Fruit fly (Drosophila melanogaster): ENCODE results near the gene CG12118.

CG12118 gene

DNA sequence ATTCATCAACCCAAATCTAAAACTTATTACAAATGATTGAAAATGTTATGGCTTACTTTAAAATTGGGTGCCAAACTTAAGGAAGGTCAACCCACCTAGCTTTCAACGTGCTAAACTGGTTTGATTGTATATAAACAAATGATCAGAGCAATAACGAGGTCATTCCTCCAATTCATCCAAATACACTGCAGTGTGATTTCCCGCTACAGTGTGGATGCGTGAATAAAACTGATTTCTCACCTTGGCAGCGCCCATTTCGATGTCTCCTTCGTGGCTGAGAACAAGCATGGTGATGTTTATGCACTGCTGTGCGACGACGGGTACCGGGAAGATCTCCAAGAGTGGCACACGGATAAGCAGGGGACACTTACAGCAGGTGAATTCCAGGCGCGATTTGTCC, 903 bp downstream of the CG12118 start:
- no peak for TF ChIP-seq CTCF (optimal IDR thresholded peaks at IDR 0.05)
- no peak for TF ChIP-seq CG8478 (optimal IDR thresholded peaks at IDR 0.05)

DNA sequence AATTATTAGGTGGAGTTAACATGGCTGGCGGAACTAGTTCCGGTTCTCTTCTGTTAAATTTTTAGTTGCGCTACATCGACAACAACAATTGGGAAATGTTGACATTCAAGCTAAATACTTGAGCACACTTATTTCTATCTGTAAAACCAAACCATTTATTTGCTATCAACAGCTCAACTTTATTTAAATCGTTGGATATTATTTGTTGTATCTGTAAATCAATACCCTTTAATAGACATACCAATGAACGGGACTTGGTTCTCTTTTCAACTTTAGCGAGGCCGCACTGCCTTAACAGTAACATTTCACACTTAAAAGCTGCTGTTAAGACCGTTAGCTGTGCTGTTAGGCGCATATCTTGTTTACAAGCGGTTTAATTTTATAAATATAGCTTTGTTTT, 2.6 kb downstream of the CG12118 start, which contains the start of gene CG12106:
Gene CG12106 (plus strand): TSS at position 295 of the 400 bp plus-strand sequence.
- no peak for TF ChIP-seq CG8478 (optimal IDR thresholded peaks at IDR 0.05)

DNA sequence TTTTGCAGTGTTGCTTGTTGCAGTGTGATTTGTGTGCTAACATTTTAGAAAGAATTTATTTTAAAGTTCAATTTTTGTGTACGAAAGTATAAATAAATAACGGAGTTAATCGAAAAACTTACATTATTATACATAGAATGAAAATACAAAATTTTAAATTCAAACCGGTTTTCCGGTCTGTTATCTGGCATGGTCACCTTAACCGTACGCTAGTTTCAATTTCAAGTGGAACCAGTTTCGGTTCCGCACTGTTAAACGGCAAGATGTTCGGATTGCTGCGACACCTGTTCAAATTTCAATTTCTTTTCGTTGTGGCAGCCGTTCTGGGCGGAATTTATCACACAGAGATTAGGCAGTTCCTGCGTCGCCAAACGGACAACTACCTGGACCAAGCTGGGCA, 3.8 kb downstream of the CG12118 start, which contains the start of gene CG12056:
Gene CG12056 (plus strand): TSS at position 241 of the 400 bp plus-strand sequence.
- TF ChIP-seq CTCF (optimal IDR thresholded peaks at IDR 0.05) (no peak), CG8478 (optimal IDR thresholded peaks at IDR 0.05) (no peak)

DNA sequence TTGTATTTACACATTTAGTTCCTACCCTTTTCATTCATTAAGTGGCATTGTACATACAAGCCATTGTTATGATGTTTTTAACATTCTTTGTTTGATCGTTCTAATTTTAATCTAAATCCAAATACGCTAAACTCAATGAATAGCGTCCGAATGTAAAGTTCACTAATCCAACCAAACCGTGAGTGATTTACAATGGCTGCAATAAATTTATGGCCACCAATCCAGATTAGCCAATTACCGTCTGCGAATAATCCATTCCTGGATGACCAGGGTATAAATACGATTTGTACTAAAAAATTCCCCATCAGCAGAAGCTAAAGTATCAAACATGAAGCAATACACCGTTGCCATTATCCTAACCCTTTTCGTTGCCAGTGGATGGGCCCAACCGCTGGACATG, 4.9 kb downstream of the CG12118 start, which contains the start of gene CG12057:
Gene CG12057 (plus strand): TSS at position 301 of the 400 bp plus-strand sequence.
- no peak for TF ChIP-seq CG8478 (optimal IDR thresholded peaks at IDR 0.05)
- no peak for TF ChIP-seq CTCF (optimal IDR thresholded peaks at IDR 0.05)

DNA sequence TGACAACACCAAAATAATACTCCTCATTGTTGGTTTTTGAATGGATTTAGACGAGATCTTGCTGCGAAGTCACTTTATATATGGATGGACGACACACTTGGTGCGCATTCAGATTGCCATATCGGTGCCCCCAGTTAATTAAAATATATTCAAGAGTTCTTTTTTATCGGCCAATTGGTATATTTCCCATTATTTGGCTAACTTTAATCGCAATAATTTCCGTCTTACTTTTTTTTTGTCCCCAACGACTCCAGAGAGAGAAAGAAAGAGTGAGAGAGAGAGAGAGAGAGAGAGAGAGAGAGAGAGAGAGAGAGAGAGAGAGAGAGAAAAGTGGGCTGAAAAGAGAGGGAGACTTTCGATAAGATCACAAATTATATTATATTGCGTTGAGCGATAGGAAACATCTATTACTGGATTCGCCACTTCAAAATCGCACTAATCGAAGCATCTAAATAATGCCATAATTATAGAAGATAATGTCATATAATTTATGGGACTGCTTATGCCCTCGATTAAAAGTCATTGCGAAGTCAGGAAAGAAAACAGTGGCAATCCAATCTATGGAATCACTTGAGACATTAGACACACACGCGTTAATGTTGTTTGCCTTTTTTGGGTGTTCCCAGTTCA, 5.5 kb downstream of the CG12118 start, which contains the start of gene CG12115:
Gene CG12115 (minus strand): TSS at position 51 of the 630 bp plus-strand sequence.
- TF ChIP-seq CTCF (optimal IDR thresholded peaks at IDR 0.05) (no peak), CG8478 (optimal IDR thresholded peaks at IDR 0.05) (no peak)

DNA sequence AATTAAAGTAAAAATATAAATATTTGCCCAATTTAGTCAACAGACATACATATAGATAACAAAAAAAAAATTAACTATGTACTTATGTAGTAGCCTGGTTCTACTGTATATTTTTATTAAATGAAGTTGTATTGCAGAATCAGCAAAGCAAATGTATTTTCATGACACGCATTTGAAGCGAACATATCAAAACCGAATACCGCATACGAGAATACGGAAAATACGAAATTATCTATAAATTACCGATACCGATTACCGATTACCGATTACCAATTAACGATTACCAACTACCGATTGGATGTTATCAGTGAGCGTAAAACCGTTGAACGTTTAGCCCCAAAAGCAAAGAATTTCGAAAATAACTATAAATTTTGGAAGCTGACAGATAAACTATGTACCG, 8.8 kb downstream of the CG12118 start:
- no peak for TF ChIP-seq CG8478 (optimal IDR thresholded peaks at IDR 0.05)
- no peak for TF ChIP-seq CTCF (optimal IDR thresholded peaks at IDR 0.05)

DNA sequence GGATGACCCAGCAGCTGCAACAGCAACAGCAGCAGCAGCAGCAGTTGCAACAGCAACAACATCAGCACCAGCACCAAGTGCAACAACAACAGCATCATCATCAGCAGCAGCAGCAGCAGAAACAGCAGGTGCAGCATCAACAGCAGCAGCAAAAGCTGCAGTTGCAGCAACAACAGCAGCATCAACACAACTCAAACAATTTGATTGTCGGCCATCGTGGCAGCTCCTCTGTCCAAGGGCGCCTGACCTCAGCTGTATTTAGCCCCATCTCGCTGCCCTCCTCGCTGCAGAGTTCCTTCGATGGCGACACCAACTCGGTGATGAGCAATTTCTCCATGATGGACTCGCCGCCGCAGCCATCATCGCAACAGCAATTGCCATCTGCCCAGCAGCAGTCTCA, 27.9 kb downstream of the CG12118 start:
- TF ChIP-seq CTCF (optimal IDR thresholded peaks at IDR 0.05) (no peak), CG8478 (optimal IDR thresholded peaks at IDR 0.05) (no peak)

DNA sequence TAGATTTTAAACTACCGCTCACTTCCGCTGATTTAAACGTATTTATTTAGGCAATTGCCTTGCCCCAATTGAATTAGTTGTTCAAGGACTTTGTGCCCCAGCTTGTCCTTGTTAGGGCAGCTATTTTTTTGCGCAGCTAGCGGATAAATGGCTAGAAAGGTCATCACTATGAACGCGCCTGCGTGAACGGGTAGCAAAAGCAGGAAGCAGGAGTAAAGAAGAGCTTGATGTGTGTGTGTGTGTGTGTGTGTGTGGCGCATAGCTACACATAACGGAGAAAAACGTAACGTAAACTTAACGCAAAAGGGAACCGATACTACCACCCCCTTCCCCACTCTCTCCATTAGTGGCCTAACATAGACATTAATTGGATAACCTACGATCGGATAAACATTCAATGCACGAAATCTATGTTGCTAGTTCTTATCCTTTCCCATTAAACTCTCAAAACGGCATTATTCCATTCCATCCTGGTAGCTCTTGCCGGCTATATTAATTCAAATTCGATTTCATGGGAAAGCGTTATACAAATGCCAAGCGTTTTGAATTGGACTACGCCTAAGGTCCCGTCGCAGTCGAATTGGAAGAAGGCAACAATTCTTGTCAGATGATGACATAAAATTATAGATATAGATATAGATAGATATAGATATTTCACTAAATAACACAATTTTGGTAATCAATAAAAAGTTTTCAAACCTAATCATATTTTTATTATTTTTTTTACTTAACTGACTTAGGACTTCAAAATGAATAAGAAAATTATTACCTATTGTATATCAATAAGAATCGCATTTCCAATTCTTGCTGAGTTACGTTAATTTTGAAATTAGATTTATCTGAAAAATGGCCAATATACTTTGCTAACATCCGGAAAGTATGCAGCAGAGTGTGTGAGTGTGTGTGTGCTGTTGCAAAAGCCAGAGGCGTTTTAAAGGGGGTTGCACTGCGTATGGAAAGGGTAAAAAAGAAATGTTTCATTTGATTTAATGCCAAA, 31.4 kb downstream of the CG12118 start:
- TF ChIP-seq CTCF (optimal IDR thresholded peaks at IDR 0.05) (no peak), CG8478 (optimal IDR thresholded peaks at IDR 0.05) (no peak)

DNA sequence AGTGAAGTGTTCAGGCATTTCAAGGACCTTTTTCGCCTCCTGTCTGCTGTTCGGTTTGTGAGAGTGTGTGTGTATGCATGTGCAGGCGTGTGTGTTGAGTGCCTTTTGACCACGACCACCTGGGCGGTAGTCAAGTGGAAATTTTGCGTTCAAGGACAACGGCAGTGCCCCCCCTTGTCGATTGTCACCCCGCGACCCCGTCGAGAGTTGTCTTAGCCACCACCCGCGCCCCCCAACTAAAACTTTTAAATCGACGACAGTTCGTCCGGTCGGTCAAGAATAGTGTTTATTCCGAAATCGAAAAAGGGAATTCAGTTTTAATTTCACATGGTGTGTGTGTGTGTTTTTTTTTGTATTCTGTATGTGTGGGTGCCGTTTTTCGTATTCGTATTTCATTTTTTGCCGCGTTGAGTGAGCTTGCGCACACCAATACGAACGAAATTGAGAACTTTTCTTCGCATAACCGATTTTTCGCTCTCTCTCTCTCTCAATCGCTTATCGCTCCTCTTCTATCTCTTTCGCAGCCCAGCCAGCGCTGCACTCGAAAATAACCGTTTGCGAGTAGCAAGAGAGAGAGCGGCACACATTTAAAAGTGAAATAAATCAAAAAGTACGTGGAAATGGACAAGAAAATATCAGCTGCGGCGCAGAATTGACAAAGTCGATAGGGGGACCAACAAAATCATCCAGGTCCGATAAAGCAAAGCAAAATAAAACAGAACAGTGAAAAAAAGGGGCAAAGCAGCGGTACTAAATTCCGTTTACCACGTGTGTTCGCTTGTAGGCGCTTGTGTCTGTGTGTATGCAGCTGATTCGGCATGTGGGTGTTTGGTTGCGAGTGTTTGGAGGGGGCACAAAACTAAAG, 32.3 kb downstream of the CG12118 start:
- TF ChIP-seq CTCF (optimal IDR thresholded peaks at IDR 0.05) (no peak), CG8478 (optimal IDR thresholded peaks at IDR 0.05) (no peak)

DNA sequence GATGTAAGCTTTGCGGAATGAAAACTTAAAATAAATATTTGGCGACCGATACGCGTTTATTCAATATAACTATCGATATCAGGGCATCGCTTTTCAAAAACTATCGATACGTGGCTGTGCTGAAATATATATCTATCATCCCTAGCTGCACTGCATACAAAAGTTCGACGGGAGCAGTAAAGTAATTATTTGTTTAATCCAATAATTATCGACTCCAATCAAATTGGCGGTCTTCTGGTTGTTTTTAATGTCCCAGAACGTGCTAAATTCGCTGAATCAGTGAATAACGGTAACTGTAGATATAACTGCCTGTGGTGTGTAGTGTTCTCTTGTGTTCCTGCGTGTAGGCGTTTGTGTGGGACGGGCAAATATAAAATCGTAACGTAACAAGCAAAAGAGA, 33.1 kb downstream of the CG12118 start, which contains the start of gene mei-P26:
Gene mei-P26 (plus strand): TSS at position 146 of the 400 bp plus-strand sequence.
- TF ChIP-seq CTCF (optimal IDR thresholded peaks at IDR 0.05), result no peak
- TF ChIP-seq CG8478 (optimal IDR thresholded peaks at IDR 0.05), result no peak

DNA sequence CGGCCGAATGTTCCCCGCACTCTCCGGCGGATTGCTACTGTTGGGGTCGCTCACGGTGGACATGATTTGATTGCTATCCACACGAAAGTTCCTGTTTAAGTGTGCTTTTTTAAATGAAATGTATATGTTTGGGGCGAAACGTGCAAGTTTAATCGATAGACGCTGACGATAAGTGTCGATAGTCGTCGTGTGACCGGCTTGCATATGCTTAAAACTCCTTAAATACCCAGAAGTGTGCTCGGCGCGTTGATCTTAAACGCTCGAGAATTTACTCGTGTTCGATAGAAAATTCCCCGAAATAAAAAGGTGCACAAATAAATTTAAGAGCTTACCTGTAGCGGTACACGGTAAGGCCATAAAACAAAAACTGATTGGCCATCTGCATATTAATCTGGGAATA, 34.3 kb downstream of the CG12118 start, which contains the start of the genes Zpr1 and CG44532:
Gene Zpr1 (minus strand): TSS at position 179 of the 400 bp plus-strand sequence.
Gene CG44532 (plus strand): TSS at position 181 of the 400 bp plus-strand sequence.
- TF ChIP-seq CG8478 (optimal IDR thresholded peaks at IDR 0.05) (no peak), CTCF (optimal IDR thresholded peaks at IDR 0.05) (no peak)

DNA sequence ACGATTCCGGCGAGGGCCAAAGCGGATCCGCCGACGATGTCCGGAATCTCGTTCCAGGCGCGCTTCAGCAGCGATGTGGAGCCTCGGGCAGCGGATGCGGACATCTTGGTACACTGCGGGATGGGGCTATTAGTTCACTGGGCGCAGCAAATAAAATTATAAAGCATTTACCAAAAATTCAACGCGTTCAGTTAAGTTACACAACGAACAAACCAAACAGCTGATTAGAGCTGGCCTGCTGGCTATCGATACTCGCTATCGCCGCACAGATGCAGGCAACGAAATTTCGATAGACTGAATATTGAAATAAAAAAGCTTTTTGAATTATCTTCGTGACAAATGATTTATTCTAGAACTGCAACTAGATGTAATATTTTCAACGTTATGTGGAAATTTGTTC, 36.5 kb downstream of the CG12118 start, which contains the start of gene NdufA3:
Gene NdufA3 (minus strand): TSS at position 317 of the 400 bp plus-strand sequence.
- no peak for TF ChIP-seq CG8478 (optimal IDR thresholded peaks at IDR 0.05)
- no peak for TF ChIP-seq CTCF (optimal IDR thresholded peaks at IDR 0.05)

DNA sequence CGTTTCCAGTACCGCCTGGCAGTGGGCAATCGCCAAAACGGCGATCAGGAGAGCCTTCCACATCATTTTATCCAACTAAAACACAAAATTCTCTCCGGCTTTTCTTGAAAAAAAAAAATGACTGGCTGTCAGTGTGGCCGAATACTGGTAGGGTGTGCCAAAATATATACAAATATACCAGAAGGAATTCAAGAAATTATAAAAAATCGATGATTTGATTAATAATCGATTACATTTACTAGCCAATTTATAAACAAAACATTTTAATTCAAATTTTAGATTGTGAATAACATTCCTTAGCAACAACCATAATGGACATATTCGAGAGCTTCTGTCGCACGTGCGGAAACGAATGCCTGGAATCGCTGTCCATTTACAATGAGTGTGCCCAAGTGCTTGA, 37.8 kb downstream of the CG12118 start, which contains the start of the genes Ost48 and Dlip1:
Gene Ost48 (minus strand): TSS at position 150 of the 400 bp plus-strand sequence.
Gene Dlip1 (plus strand): TSS at position 257 of the 400 bp plus-strand sequence.
- no peak for TF ChIP-seq CG8478 (optimal IDR thresholded peaks at IDR 0.05)
- TF ChIP-seq CTCF (optimal IDR thresholded peaks at IDR 0.05), result no peak

DNA sequence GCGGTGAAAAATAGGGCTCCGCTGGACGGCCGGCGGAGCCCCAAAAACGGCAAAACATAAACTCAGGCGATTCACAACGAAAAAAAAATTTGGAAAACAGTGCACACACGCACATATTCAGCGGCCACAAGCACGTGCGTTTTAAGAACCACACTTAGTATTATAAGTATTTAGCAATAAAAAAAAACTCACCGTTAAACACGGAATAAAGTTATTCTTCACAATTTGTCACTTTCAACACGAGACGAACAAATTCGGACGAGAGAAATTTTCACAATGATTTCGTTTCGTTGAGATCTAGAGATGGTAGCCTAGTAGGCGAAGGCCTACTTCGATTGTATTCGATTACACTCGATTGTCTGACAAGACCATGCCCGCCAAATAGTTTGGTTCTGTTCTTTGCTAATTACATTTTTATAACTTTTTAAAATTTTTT, 39.8 kb downstream of the CG12118 start, which contains the start of gene His3.3B:
Gene His3.3B (minus strand): TSS at position 282 of the 436 bp plus-strand sequence.
- TF ChIP-seq CG8478 (optimal IDR thresholded peaks at IDR 0.05), result no peak
- TF ChIP-seq CTCF (optimal IDR thresholded peaks at IDR 0.05), result peak in 1 of 2 experiments; percentile 32

All from S2 (cell line).